Comparison of ENCODE assay signal across 3 worm cellular contexts in genomic region chrV:15361412-15361811, ce11.
TF ChIP-seq lines count a peak whose summit lies in the region.

Gene ech-1.1 (minus strand): TSS chrV:15361512.

TF ChIP-seq in whole organism, L4 larva, 104 proteins besides CTCF, POLR2A, EP300 and RAD21:
- TF ChIP-seq nhr-28 (tag; optimal IDR thresholded peaks at IDR 0.05; lab: Kevin White, UChicago) = peak; percentile 14

TF ChIP-seq in whole organism, mixed stage, embryonic, 35 proteins besides CTCF, POLR2A, EP300 and RAD21:
- peak; percentile 32 for TF ChIP-seq hlh-1 (tag; optimal IDR thresholded peaks at IDR 0.05; lab: Kevin White, UChicago)
TF ChIP-seq in whole organism, mixed stage, embryonic: peak in this region for 1; not testable (repeated sequence) for 34.

TF ChIP-seq in whole organism, young adult, 124 proteins besides CTCF, POLR2A, EP300 and RAD21:
- 0 out of 2 replicates have a peak, but pooled peaks have one; percentile 45 for TF ChIP-seq hmg-1.2 (GFP tag; IDR thresholded peaks at IDR 0.05; lab: Robert Waterston, UW)
TF ChIP-seq in whole organism, young adult: peak in this region for 1; not testable (repeated sequence) for 123.
